Worm (Caenorhabditis elegans) whole organism, young adult: ENCODE results near the gene efk-1.

Experiments used
- B0019.2 ChIP-seq: fragments of 200-800 bp; sonication (Bioruptor generic); conservative IDR thresholded peaks from 2 replicates; pipeline ENCODE4 v1.3.6; 2022; ENCODE audit warnings: missing genetic modification reagents, missing genetic modification characterization, missing compliant biosample characterization
- B0035.1 ChIP-seq: sonication (generic microtip); optimal IDR thresholded peaks from 2 replicates; lab custom pipeline; 2016; ENCODE audit warnings: missing genetic modification characterization, mild to moderate bottlenecking, missing compliant biosample characterization, missing genotype, missing genetic modification reagents
- B0336.3 ChIP-seq: fragments of 200-800 bp; sonication (Bioruptor generic); IDR thresholded peaks from 2 replicates; pipeline ENCODE4 v1.3.6; 2022; ENCODE audit warnings: missing genetic modification characterization, missing compliant biosample characterization
- C17E4.6 ChIP-seq: fragments of 200-800 bp; sonication (Bioruptor generic); IDR thresholded peaks from 2 replicates; pipeline ENCODE4 v1.3.6; 2022; ENCODE audit warnings: missing genetic modification reagents, missing genetic modification characterization, missing compliant biosample characterization
- F23B12.7 ChIP-seq: sonication (generic microtip); optimal IDR thresholded peaks from 2 replicates; lab custom pipeline; 2017; ENCODE audit warnings: missing genetic modification characterization, mild to moderate bottlenecking, missing compliant biosample characterization, antibody characterized with exemption, moderate library complexity; ENCODE audit not compliant: insufficient read depth
- F33H1.4 ChIP-seq: fragments of 200-800 bp; sonication (Bioruptor generic); IDR thresholded peaks from 2 replicates; pipeline ENCODE4 v1.3.6; 2022; ENCODE audit warnings: missing genetic modification reagents, missing genetic modification characterization, missing compliant biosample characterization
- F52B5.7 ChIP-seq: sonication (generic microtip); optimal IDR thresholded peaks from 2 replicates; lab custom pipeline; 2016; ENCODE audit warnings: mild to moderate bottlenecking, missing genetic modification characterization, missing compliant biosample characterization
- F57A8.1 ChIP-seq: fragments of 200-800 bp; sonication (Bioruptor generic); optimal IDR thresholded peaks from 2 replicates; lab custom pipeline; 2018; ENCODE audit warnings: mild to moderate bottlenecking, missing genetic modification characterization, moderate library complexity, missing compliant biosample characterization
- Y79H2A.3 ChIP-seq: fragments of 200-800 bp; sonication (Bioruptor generic); conservative IDR thresholded peaks from 2 replicates; pipeline ENCODE4 v1.3.6; 2022; ENCODE audit warnings: missing genetic modification reagents, missing genetic modification characterization, missing compliant biosample characterization
- ama-1 ChIP-seq, 3 experiments: fragments of 150-350 bp in 1 of 3; sonication (generic microtip) in 2 of 3; optimal IDR thresholded peaks; 2 replicates each; lab custom pipeline; 2014 to 2018; ENCODE audit warnings: missing biosample characterization in 2 of 3, missing genetic modification characterization in 2 of 3, missing genetic modification reagents in 2 of 3
- aptf-2 ChIP-seq: fragments of 200-800 bp; sonication (Bioruptor generic); conservative IDR thresholded peaks from 2 replicates; pipeline ENCODE4 v1.3.6; 2022; ENCODE audit warnings: missing genetic modification reagents, missing genetic modification characterization, missing compliant biosample characterization
- athp-1 ChIP-seq: sonication (generic microtip); optimal IDR thresholded peaks from 2 replicates; lab custom pipeline; 2017; ENCODE audit warnings: mild to moderate bottlenecking, missing genetic modification characterization, missing compliant biosample characterization
- attf-3 ChIP-seq: fragments of 200-800 bp; sonication (Bioruptor generic); conservative IDR thresholded peaks from 2 replicates; pipeline ENCODE4 v1.3.6; 2022; ENCODE audit warnings: missing genetic modification reagents, missing genetic modification characterization, missing compliant biosample characterization
- ccch-3 ChIP-seq: fragments of 200-800 bp; sonication (Bioruptor generic); optimal IDR thresholded peaks from 2 replicates; lab custom pipeline; 2018; ENCODE audit warnings: mild to moderate bottlenecking, missing genetic modification characterization, missing compliant biosample characterization
- ceh-40 ChIP-seq: fragments of 200-800 bp; sonication (Bioruptor generic); IDR thresholded peaks from 2 replicates; pipeline ENCODE4 v1.3.6; 2022; ENCODE audit warnings: missing genetic modification characterization, missing compliant biosample characterization
- ceh-79 ChIP-seq: sonication (generic microtip); optimal IDR thresholded peaks from 2 replicates; lab custom pipeline; 2017; ENCODE audit warnings: mild to moderate bottlenecking, missing genetic modification characterization, missing compliant biosample characterization
- ceh-91 ChIP-seq: fragments of 200-800 bp; sonication (Bioruptor generic); IDR thresholded peaks from 2 replicates; pipeline ENCODE4 v1.3.6; 2022; ENCODE audit warnings: missing genetic modification reagents, missing genetic modification characterization, missing compliant biosample characterization
- dpl-1 ChIP-seq: fragments of 150-350 bp; optimal IDR thresholded peaks from 2 replicates; lab custom pipeline; 2014; ENCODE audit warnings: missing biosample characterization, missing genetic modification reagents, missing genetic modification characterization
- efl-1 ChIP-seq: fragments of 150-350 bp; optimal IDR thresholded peaks from 2 replicates; lab custom pipeline; 2014; ENCODE audit warnings: missing biosample characterization, missing genetic modification reagents, missing genetic modification characterization
- egl-44 ChIP-seq: fragments of 200-800 bp; sonication (Bioruptor generic); IDR thresholded peaks from 2 replicates; pipeline ENCODE4 v1.3.6; 2022; ENCODE audit warnings: missing genetic modification reagents, missing genetic modification characterization, missing compliant biosample characterization
- ets-4 ChIP-seq: fragments of 200-800 bp; sonication (Bioruptor generic); optimal IDR thresholded peaks from 2 replicates; lab custom pipeline; 2018; ENCODE audit warnings: mild to moderate bottlenecking, missing genetic modification characterization, missing compliant biosample characterization
- gei-17 ChIP-seq: fragments of 200-800 bp; sonication (Bioruptor generic); optimal IDR thresholded peaks from 2 replicates; lab custom pipeline; 2018; ENCODE audit warnings: mild to moderate bottlenecking, missing genetic modification characterization, missing compliant biosample characterization
- hlh-12 ChIP-seq: sonication (generic microtip); optimal IDR thresholded peaks from 2 replicates; lab custom pipeline; 2016; ENCODE audit warnings: missing genetic modification characterization, missing compliant biosample characterization
- lag-1 ChIP-seq: fragments of 200-800 bp; sonication (Bioruptor generic); IDR thresholded peaks from 2 replicates; pipeline ENCODE4 v1.3.6; 2022; ENCODE audit warnings: missing genetic modification reagents, missing genetic modification characterization, missing compliant biosample characterization
- let-526 ChIP-seq: fragments of 200-800 bp; sonication (Bioruptor generic); IDR thresholded peaks from 2 replicates; pipeline ENCODE4 v1.3.6; 2022; ENCODE audit warnings: missing genetic modification reagents, missing genetic modification characterization, missing compliant biosample characterization
- let-607 ChIP-seq, 2 experiments: fragments of 200-800 bp in 1 of 2; sonication (Bioruptor generic) in 1 of 2; sonication (generic microtip) in 1 of 2; optimal IDR thresholded peaks; 2 replicates each; lab custom pipeline; 2016 to 2018; ENCODE audit warnings: mild to moderate bottlenecking in 2 of 2, missing compliant biosample characterization in 2 of 2, missing genetic modification characterization in 2 of 2, moderate library complexity in 2 of 2, missing genotype in 1 of 2
- lin-35 ChIP-seq, 3 experiments: fragments of 150-350 bp in 2 of 3; sonication (generic microtip) in 1 of 3; optimal IDR thresholded peaks; 2 replicates each; lab custom pipeline; 2014 to 2018; ENCODE audit warnings: missing biosample characterization in 3 of 3, missing genetic modification characterization in 3 of 3, missing genetic modification reagents in 3 of 3
- lsl-1 ChIP-seq: fragments of 200-800 bp; sonication (Bioruptor generic); optimal IDR thresholded peaks from 2 replicates; lab custom pipeline; 2018; ENCODE audit warnings: mild to moderate bottlenecking, missing genetic modification characterization, moderate library complexity, missing compliant biosample characterization
- lsy-27 ChIP-seq: sonication (generic microtip); optimal IDR thresholded peaks from 2 replicates; lab custom pipeline; 2017; ENCODE audit warnings: missing genetic modification characterization, mild to moderate bottlenecking, missing compliant biosample characterization, antibody characterized with exemption, missing genotype, borderline replicate concordance; ENCODE audit not compliant: insufficient read depth
- madf-6 ChIP-seq: fragments of 200-800 bp; sonication (Bioruptor generic); IDR thresholded peaks from 2 replicates; pipeline ENCODE4 v1.3.6; 2022; ENCODE audit warnings: missing genetic modification reagents, missing genetic modification characterization, missing compliant biosample characterization
- madf-8 ChIP-seq: fragments of 200-800 bp; sonication (Bioruptor generic); conservative IDR thresholded peaks from 2 replicates; pipeline ENCODE4 v1.3.6; 2022; ENCODE audit warnings: missing genetic modification reagents, missing genetic modification characterization, missing compliant biosample characterization
- mcd-1 ChIP-seq: fragments of 200-800 bp; sonication (Bioruptor generic); IDR thresholded peaks from 2 replicates; pipeline ENCODE4 v1.3.6; 2022; ENCODE audit warnings: missing genetic modification reagents, missing genetic modification characterization, missing compliant biosample characterization
- mel-28 ChIP-seq: sonication (generic microtip); optimal IDR thresholded peaks from 2 replicates; lab custom pipeline; 2016; ENCODE audit warnings: borderline replicate concordance, mild to moderate bottlenecking, missing genetic modification characterization, missing compliant biosample characterization
- mxl-1 ChIP-seq: sonication (generic microtip); optimal IDR thresholded peaks from 2 replicates; lab custom pipeline; 2016; ENCODE audit warnings: missing genetic modification characterization, missing compliant biosample characterization
- nhr-120 ChIP-seq: fragments of 200-800 bp; sonication (Bioruptor generic); IDR thresholded peaks from 2 replicates; pipeline ENCODE4 v1.3.6; 2022; ENCODE audit warnings: missing genetic modification characterization, missing compliant biosample characterization
- nhr-179 ChIP-seq: sonication (generic microtip); optimal IDR thresholded peaks from 2 replicates; lab custom pipeline; 2016; ENCODE audit warnings: mild to moderate bottlenecking, missing genetic modification characterization, missing compliant biosample characterization
- rcor-1 ChIP-seq: fragments of 200-800 bp; sonication (Bioruptor generic); IDR thresholded peaks from 2 replicates; pipeline ENCODE4 v1.3.6; 2022; ENCODE audit warnings: missing genetic modification reagents, missing genetic modification characterization, missing compliant biosample characterization
- sea-2 ChIP-seq: fragments of 200-800 bp; sonication (Bioruptor generic); IDR thresholded peaks from 2 replicates; pipeline ENCODE4 v1.3.6; 2022; ENCODE audit warnings: missing genetic modification characterization, missing compliant biosample characterization
- snpc-3.4 ChIP-seq: sonication (generic microtip); optimal IDR thresholded peaks from 2 replicates; lab custom pipeline; 2017; ENCODE audit warnings: missing genetic modification characterization, mild to moderate bottlenecking, missing compliant biosample characterization, antibody characterized with exemption, moderate library complexity, missing genotype, missing genetic modification reagents
- snpc-4 ChIP-seq, 5 experiments: fragments of 150-350 bp in 1 of 5; sonication (generic microtip) in 4 of 5; optimal IDR thresholded peaks; 2 replicates each; lab custom pipeline; 2014 to 2018; ENCODE audit warnings: missing genetic modification characterization in 5 of 5, missing biosample characterization in 3 of 5, antibody characterized with exemption in 2 of 5, mild to moderate bottlenecking in 2 of 5, missing compliant biosample characterization in 2 of 5, missing genotype in 2 of 5, moderate library complexity in 2 of 5, missing genetic modification reagents in 1 of 5
- somi-1 ChIP-seq: fragments of 200-800 bp; sonication (Bioruptor generic); optimal IDR thresholded peaks from 2 replicates; lab custom pipeline; 2018; ENCODE audit warnings: mild to moderate bottlenecking, missing genetic modification characterization, missing compliant biosample characterization
- tlf-1 ChIP-seq: fragments of 200-800 bp; sonication (Bioruptor generic); optimal IDR thresholded peaks from 2 replicates; lab custom pipeline; 2018; ENCODE audit warnings: mild to moderate bottlenecking, missing genetic modification characterization, missing compliant biosample characterization
- unc-130 ChIP-seq: sonication (generic microtip); optimal IDR thresholded peaks from 2 replicates; lab custom pipeline; 2016; ENCODE audit warnings: missing genetic modification reagents, missing genetic modification characterization, missing compliant biosample characterization
- xnd-1 ChIP-seq: sonication (generic microtip); optimal IDR thresholded peaks from 2 replicates; lab custom pipeline; 2016; ENCODE audit warnings: missing genotype, missing genetic modification reagents, missing genetic modification characterization, missing compliant biosample characterization
- zfh-2 ChIP-seq: fragments of 200-800 bp; sonication (Bioruptor generic); conservative IDR thresholded peaks from 2 replicates; pipeline ENCODE4 v1.3.6; 2022; ENCODE audit warnings: missing genetic modification reagents, missing genetic modification characterization, missing compliant biosample characterization
- ztf-22 ChIP-seq: fragments of 200-800 bp; sonication (Bioruptor generic); optimal IDR thresholded peaks from 2 replicates; lab custom pipeline; 2018; ENCODE audit warnings: mild to moderate bottlenecking, missing genetic modification characterization, moderate library complexity, missing compliant biosample characterization
- ztf-26 ChIP-seq: sonication (generic microtip); optimal IDR thresholded peaks from 2 replicates; lab custom pipeline; 2017; ENCODE audit warnings: missing genetic modification characterization, missing compliant biosample characterization

The efk-1 gene

DNA sequence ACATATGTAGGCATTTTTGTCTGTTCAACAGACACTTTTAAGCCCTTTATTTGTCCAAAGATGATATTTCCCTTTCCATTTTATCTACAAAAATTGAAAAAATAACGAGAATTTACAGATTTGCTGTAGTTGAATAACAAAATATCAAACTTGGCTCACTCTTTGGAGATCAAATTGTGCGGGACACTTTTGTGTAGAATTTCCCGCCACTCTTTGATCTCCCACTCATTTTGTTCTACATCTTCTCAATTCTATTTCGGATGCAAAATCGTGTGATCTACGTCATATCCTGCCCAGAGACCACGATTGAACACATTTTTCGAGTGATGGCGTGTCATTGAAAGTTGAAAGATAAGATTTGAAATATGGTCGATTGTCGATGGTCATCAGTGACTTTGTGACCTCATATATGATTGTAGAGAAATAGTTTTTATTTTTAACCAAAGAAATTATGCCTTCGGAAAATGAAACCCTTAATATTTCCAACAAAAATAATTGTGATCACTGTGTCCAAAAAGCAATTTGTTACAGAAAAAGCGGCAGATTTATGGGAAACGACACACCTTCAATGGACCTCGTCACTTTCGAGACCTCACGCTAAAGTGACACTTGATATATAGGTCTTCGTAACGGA is 48.6 kb upstream of the efk-1 start, which contains the start of gene hot-4:
Gene hot-4 (plus strand): TSS at position 584 of the 634 bp plus-strand sequence.
- no peak for TF ChIP-seq somi-1 (GFP tag; lab: Kevin White, UChicago)
- no peak for TF ChIP-seq xnd-1
- TF ChIP-seq let-607 (tag; optimal IDR thresholded peaks at IDR 0.05; lab: Kevin White, UChicago) = no peak
- no peak for TF ChIP-seq athp-1 (tag; lab: Kevin White, UChicago)
- no peak for TF ChIP-seq ztf-22 (GFP tag; lab: Kevin White, UChicago)
- no peak for TF ChIP-seq hlh-12
- peak; percentile 18; the same call in 1 of the 2 replicates for TF ChIP-seq F33H1.4 (GFP tag; lab: Robert Waterston, UW)
- TF ChIP-seq ama-1 (optimal IDR thresholded peaks at IDR 0.05; lab: Kevin White, UChicago) = no peak
- TF ChIP-seq ama-1 (GFP tag; optimal IDR thresholded peaks at IDR 0.05; lab: Kevin White, UChicago) = no peak
- TF ChIP-seq let-526 (GFP tag; lab: Robert Waterston, UW) = no peak
- TF ChIP-seq B0336.3 (GFP tag; lab: Robert Waterston, UW) = no peak
- peak; percentile 19 for TF ChIP-seq dpl-1 (GFP tag; lab: Kevin White, UChicago)
- no peak for TF ChIP-seq snpc-3.4 (tag; lab: Kevin White, UChicago)
- TF ChIP-seq aptf-2 (GFP tag; lab: Robert Waterston, UW) = no peak
- TF ChIP-seq attf-3 (GFP tag; lab: Robert Waterston, UW) = no peak
- no peak for TF ChIP-seq lin-35 (GFP tag; optimal IDR thresholded peaks at IDR 0.05; lab: Kevin White, UChicago)
- peak; percentile 84 for TF ChIP-seq madf-6 (GFP tag; lab: Robert Waterston, UW)
- peak; percentile 66 for TF ChIP-seq efl-1 (GFP tag; lab: Kevin White, UChicago)
- no peak for TF ChIP-seq B0035.1
- no peak for TF ChIP-seq ccch-3
- TF ChIP-seq lag-1 (GFP tag; lab: Robert Waterston, UW) = no peak
- TF ChIP-seq snpc-4 (GFP tag; optimal IDR thresholded peaks at IDR 0.05; lab: Kevin White, UChicago) = no peak
- TF ChIP-seq snpc-4 (tag; optimal IDR thresholded peaks at IDR 0.05; lab: Kevin White, UChicago) = no peak
- no peak for TF ChIP-seq F23B12.7 (tag; lab: Kevin White, UChicago)
- no peak for TF ChIP-seq B0019.2 (GFP tag; lab: Robert Waterston, UW)
- no peak for TF ChIP-seq lsy-27 (tag; lab: Kevin White, UChicago)
- TF ChIP-seq nhr-179 (tag; lab: Kevin White, UChicago) = no peak
- no peak for TF ChIP-seq ceh-79 (tag; lab: Kevin White, UChicago)
- TF ChIP-seq sea-2 = no peak
- no peak for TF ChIP-seq unc-130 (GFP tag; lab: Kevin White, UChicago)
- TF ChIP-seq madf-8 = peak; percentile 31; the same call in 1 of the 2 replicates
- no peak for TF ChIP-seq Y79H2A.3 (GFP tag; lab: Robert Waterston, UW)
- TF ChIP-seq mel-28 (tag; lab: Kevin White, UChicago) = no peak
- no peak for TF ChIP-seq ceh-91 (GFP tag; lab: Robert Waterston, UW)
- TF ChIP-seq mcd-1 (GFP tag; lab: Robert Waterston, UW) = no peak

DNA sequence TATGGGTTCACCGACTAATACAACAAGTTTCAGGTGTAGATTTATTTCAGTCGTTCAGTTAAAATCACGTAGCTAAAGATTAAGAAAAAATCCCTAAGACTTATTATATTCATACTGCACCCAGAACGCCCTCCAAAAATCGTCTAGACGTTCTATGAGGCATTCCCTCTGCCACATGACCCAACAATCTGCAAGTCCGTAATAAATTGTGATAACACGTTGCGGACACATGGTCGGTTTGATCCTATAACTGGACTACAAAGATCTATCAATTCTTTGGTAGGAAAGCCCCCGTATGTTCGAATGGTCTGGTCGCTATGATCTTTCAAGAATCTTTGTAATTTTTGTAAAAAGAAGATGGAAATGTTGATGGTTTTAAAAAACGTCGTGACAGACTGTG is 47.6 kb upstream of the efk-1 start:
- no peak for TF ChIP-seq lag-1 (GFP tag; lab: Robert Waterston, UW)
- TF ChIP-seq F52B5.7 = no peak
- no peak for TF ChIP-seq Y79H2A.3 (GFP tag; lab: Robert Waterston, UW)
- TF ChIP-seq F57A8.1 (GFP tag; lab: Kevin White, UChicago) = no peak
- no peak for TF ChIP-seq efl-1 (GFP tag; lab: Kevin White, UChicago)
- no peak for TF ChIP-seq C17E4.6
- TF ChIP-seq mxl-1 (tag; lab: Kevin White, UChicago) = no peak
- no peak for TF ChIP-seq ets-4 (GFP tag; lab: Kevin White, UChicago)
- no peak for TF ChIP-seq ztf-26 (tag; lab: Kevin White, UChicago)
- TF ChIP-seq egl-44 (GFP tag; lab: Robert Waterston, UW) = no peak
- no peak for TF ChIP-seq tlf-1 (GFP tag; lab: Kevin White, UChicago)
- no peak for TF ChIP-seq ceh-40
- no peak for TF ChIP-seq zfh-2 (GFP tag; lab: Robert Waterston, UW)
- TF ChIP-seq lsl-1 (GFP tag; lab: Kevin White, UChicago) = no peak
- TF ChIP-seq athp-1 (tag; lab: Kevin White, UChicago) = no peak
- no peak for TF ChIP-seq rcor-1 (GFP tag; lab: Robert Waterston, UW)
- no peak for TF ChIP-seq gei-17
- no peak for TF ChIP-seq nhr-120 (GFP tag; lab: Robert Waterston, UW)
